Worm (Caenorhabditis elegans): ENCODE measurements around the gene F22B5.4.

The F22B5.4 gene

ce11 chrII:8454513-8454912 is 5.0 kb downstream of the F22B5.4 start, which contains the start of gene F22B5.5:
Gene F22B5.5 (minus strand): TSS chrII:8454613.
- TF ChIP-seq B0310.2 (tag; optimal IDR thresholded peaks at IDR 0.05) (no peak), aly-1 (tag; optimal IDR thresholded peaks at IDR 0.05) (no peak)

ce11 chrII:8456094-8456493 is 6.6 kb downstream of the F22B5.4 start, which contains the start of gene F22B5.6:
Gene F22B5.6 (minus strand): TSS chrII:8456194.
- no peak for TF ChIP-seq hmbx-1 (tag; optimal IDR thresholded peaks at IDR 0.05)
- TF ChIP-seq sea-1 (GFP tag; conservative IDR thresholded peaks at IDR 0.05) = no peak
- no peak for TF ChIP-seq tra-4 (tag; optimal IDR thresholded peaks at IDR 0.05)
- no peak for TF ChIP-seq scrt-1 (GFP tag; IDR thresholded peaks at IDR 0.05)
- TF ChIP-seq F13C5.2 (tag; optimal IDR thresholded peaks at IDR 0.05) = no peak
- no peak for TF ChIP-seq ceh-13 (GFP tag; optimal IDR thresholded peaks at IDR 0.05)
- TF ChIP-seq B0310.2 (tag; optimal IDR thresholded peaks at IDR 0.05) = no peak
- TF ChIP-seq flt-1 (GFP tag; IDR thresholded peaks at IDR 0.05) = no peak
- no peak for TF ChIP-seq ama-1 (optimal IDR thresholded peaks at IDR 0.05)
- TF ChIP-seq hmg-4 (GFP tag; optimal IDR thresholded peaks at IDR 0.05) = no peak
- TF ChIP-seq tbx-37 (GFP tag; conservative IDR thresholded peaks at IDR 0.05) = no peak
- TF ChIP-seq ceh-36 (tag; optimal IDR thresholded peaks at IDR 0.05) = no peak
- no peak for TF ChIP-seq ets-7 (tag; optimal IDR thresholded peaks at IDR 0.05)
- no peak for TF ChIP-seq aly-1 (tag; optimal IDR thresholded peaks at IDR 0.05)
- no peak for TF ChIP-seq pes-1 (GFP tag; IDR thresholded peaks at IDR 0.05)
- no peak for TF ChIP-seq hnd-1 (tag; optimal IDR thresholded peaks at IDR 0.05)
- TF ChIP-seq tbx-11 (GFP tag; IDR thresholded peaks at IDR 0.05) = no peak

ce11 chrII:8456681-8457389 is 7.3 kb downstream of the F22B5.4 start:
- no peak for TF ChIP-seq F13C5.2 (tag; optimal IDR thresholded peaks at IDR 0.05)
- TF ChIP-seq B0310.2 (tag; optimal IDR thresholded peaks at IDR 0.05) = no peak
- no peak for TF ChIP-seq ceh-13 (GFP tag; optimal IDR thresholded peaks at IDR 0.05)
- no peak for TF ChIP-seq hnd-1 (tag; optimal IDR thresholded peaks at IDR 0.05)

DNA sequence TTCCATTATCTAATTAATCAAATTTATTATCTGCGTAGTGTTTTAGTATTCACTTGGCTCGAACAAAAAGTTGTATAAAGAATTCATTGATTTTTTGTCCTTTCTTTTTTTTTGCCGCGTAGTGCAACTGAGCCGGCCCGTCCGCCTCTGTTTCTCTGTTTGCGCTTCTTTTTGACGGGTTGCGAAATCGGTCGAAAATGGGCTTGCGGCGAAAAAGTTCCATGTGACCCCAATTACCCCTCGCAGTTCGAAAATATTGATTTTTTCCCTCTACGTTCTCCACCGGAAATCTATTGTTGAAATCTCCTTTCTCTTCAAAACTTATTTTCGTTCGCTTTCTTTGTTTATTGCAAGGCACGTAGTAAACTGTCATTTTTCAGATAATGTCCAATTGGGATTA is 7.9 kb downstream of the F22B5.4 start, which contains the start of gene zyg-9:
Gene zyg-9 (plus strand): TSS at position 381 of the 400 bp plus-strand sequence.
- TF ChIP-seq tbx-37 (GFP tag; conservative IDR thresholded peaks at IDR 0.05) (no peak), tbx-11 (GFP tag; IDR thresholded peaks at IDR 0.05) (no peak), ets-7 (tag; optimal IDR thresholded peaks at IDR 0.05) (no peak), flt-1 (GFP tag; IDR thresholded peaks at IDR 0.05) (no peak)

DNA sequence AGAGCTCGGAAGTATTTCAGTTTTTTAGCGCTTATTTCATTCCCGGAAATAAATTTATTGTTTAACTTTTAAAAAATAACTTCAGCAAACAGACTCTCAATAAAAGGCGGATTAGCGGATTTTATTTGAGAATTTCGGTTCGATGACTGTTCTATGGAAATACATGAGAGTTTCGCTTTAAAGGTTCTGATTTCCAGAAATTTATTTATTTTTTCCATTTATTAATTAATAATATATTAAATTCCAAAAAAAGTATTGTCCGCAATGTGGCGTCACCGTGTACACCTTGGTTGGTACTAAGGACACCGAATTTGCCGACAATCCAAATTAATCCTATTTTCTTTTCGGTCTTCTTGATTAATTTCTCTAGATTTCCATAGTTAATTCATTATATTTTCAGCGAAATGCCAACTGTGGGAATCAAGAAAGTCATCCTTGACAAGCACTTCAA is 15.0 kb downstream of the F22B5.4 start, which contains the start of gene fars-3:
Gene fars-3 (plus strand): TSS at position 401 of the 451 bp plus-strand sequence.
- TF ChIP-seq tbx-11 (GFP tag; IDR thresholded peaks at IDR 0.05) (no peak), ceh-36 (tag; optimal IDR thresholded peaks at IDR 0.05) (peak; percentile 45), hmg-4 (GFP tag; optimal IDR thresholded peaks at IDR 0.05) (no peak), ets-7 (tag; optimal IDR thresholded peaks at IDR 0.05) (no peak)

- no peak for TF ChIP-seq flt-1 (GFP tag; IDR thresholded peaks at IDR 0.05)
Observed at ce11 chrII:8466874-8467273, 17.4 kb downstream of the F22B5.4 start, which contains the start of gene F22B5.10. Gene F22B5.10 (plus strand): TSS chrII:8467174.

DNA sequence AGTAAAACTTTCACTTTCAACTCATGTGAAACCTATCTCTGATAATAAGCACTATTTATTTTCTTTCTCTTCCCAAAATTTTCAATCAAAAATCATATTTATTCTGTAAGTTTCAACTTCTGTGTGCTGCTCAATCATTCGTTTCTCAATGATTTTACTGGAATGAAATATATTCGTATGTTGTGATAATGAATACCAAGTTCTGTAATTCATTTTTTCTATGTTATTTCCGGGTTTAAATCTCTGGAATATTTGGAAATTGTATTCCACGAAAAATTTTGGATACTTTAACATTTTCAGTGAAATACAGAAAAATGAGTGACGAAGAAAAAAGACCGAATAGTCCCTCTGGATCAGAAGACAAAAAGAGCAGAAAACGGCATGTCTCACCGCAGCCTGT is 18.3 kb downstream of the F22B5.4 start, which contains the start of gene M05D6.2:
Gene M05D6.2 (plus strand): TSS at position 301 of the 400 bp plus-strand sequence.
- TF ChIP-seq tra-4 (tag; optimal IDR thresholded peaks at IDR 0.05) (no peak), tbx-11 (GFP tag; IDR thresholded peaks at IDR 0.05) (no peak), ceh-13 (GFP tag; optimal IDR thresholded peaks at IDR 0.05) (no peak), scrt-1 (GFP tag; IDR thresholded peaks at IDR 0.05) (no peak), hmg-4 (GFP tag; optimal IDR thresholded peaks at IDR 0.05) (no peak), flt-1 (GFP tag; IDR thresholded peaks at IDR 0.05) (no peak), hnd-1 (tag; optimal IDR thresholded peaks at IDR 0.05) (no peak), ceh-36 (tag; optimal IDR thresholded peaks at IDR 0.05) (no peak), F13C5.2 (tag; optimal IDR thresholded peaks at IDR 0.05) (no peak), ama-1 (optimal IDR thresholded peaks at IDR 0.05) (no peak), aly-1 (tag; optimal IDR thresholded peaks at IDR 0.05) (no peak), sea-1 (GFP tag; conservative IDR thresholded peaks at IDR 0.05) (no peak), tbx-37 (GFP tag; conservative IDR thresholded peaks at IDR 0.05) (no peak), pes-1 (GFP tag; IDR thresholded peaks at IDR 0.05) (no peak), B0310.2 (tag; optimal IDR thresholded peaks at IDR 0.05) (no peak), hmbx-1 (tag; optimal IDR thresholded peaks at IDR 0.05) (no peak)

DNA sequence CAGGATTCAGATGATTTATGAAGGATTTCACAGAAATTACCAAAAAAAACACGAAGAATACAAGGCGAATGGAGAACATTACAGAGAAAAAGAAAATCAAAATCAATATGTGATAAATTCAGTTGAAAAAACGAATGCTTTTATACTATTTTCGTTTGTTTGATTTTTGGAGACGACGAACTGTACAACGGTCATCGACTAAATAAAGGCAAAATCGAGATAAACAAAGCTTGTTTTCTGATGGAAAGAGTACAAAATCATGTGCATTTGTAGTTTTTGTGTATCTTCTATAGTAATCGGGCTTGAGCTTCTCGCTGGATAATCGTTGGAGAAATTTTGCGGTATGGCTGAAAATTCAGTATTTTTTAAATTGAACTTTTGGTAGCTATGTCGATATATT is 21.6 kb downstream of the F22B5.4 start, which contains the start of gene M05D6.8:
Gene M05D6.8 (minus strand): TSS at position 101 of the 400 bp plus-strand sequence.
- TF ChIP-seq F13C5.2 (tag; optimal IDR thresholded peaks at IDR 0.05) (no peak), flt-1 (GFP tag; IDR thresholded peaks at IDR 0.05) (no peak)

ce11 chrII:8472916-8473315 is 23.4 kb downstream of the F22B5.4 start:
- TF ChIP-seq pes-1 (GFP tag; IDR thresholded peaks at IDR 0.05) = no peak
- TF ChIP-seq tbx-11 (GFP tag; IDR thresholded peaks at IDR 0.05) = no peak
- no peak for TF ChIP-seq tra-4 (tag; optimal IDR thresholded peaks at IDR 0.05)
- TF ChIP-seq ceh-36 (tag; optimal IDR thresholded peaks at IDR 0.05) = no peak
- TF ChIP-seq tbx-37 (GFP tag; conservative IDR thresholded peaks at IDR 0.05) = no peak
- TF ChIP-seq scrt-1 (GFP tag; IDR thresholded peaks at IDR 0.05) = no peak
- no peak for TF ChIP-seq hmbx-1 (tag; optimal IDR thresholded peaks at IDR 0.05)
- TF ChIP-seq ceh-13 (GFP tag; optimal IDR thresholded peaks at IDR 0.05) = no peak
- TF ChIP-seq flt-1 (GFP tag; IDR thresholded peaks at IDR 0.05) = no peak
- no peak for TF ChIP-seq aly-1 (tag; optimal IDR thresholded peaks at IDR 0.05)
- TF ChIP-seq B0310.2 (tag; optimal IDR thresholded peaks at IDR 0.05) = no peak
- no peak for TF ChIP-seq hnd-1 (tag; optimal IDR thresholded peaks at IDR 0.05)
- TF ChIP-seq ama-1 (optimal IDR thresholded peaks at IDR 0.05) = no peak
- no peak for TF ChIP-seq F13C5.2 (tag; optimal IDR thresholded peaks at IDR 0.05)
- TF ChIP-seq hmg-4 (GFP tag; optimal IDR thresholded peaks at IDR 0.05) = no peak
- TF ChIP-seq sea-1 (GFP tag; conservative IDR thresholded peaks at IDR 0.05) = no peak
- TF ChIP-seq ets-7 (tag; optimal IDR thresholded peaks at IDR 0.05) = no peak
